Worm (Caenorhabditis elegans) whole organism, midembryonic: ENCODE results near the gene F49H6.5.

Experiments
- T22C8.4 ChIP-seq: fragments of 200-800 bp; sonication (Bioruptor generic); IDR thresholded peaks from 2 replicates; pipeline ENCODE4 v1.3.6; 2022; ENCODE audit warnings: missing genetic modification characterization, missing compliant biosample characterization
- cog-1 ChIP-seq: sonication (generic microtip); optimal IDR thresholded peaks from 2 replicates; lab custom pipeline; 2016; ENCODE audit warnings: missing genetic modification characterization, missing compliant biosample characterization
- flt-1 ChIP-seq: fragments of 200-800 bp; sonication (Bioruptor generic); IDR thresholded peaks from 2 replicates; pipeline ENCODE4 v1.3.6; 2022; ENCODE audit warnings: missing genetic modification characterization, missing compliant biosample characterization
- ref-1 ChIP-seq: fragments of 200-800 bp; sonication (Bioruptor generic); conservative IDR thresholded peaks from 2 replicates; pipeline ENCODE4 v1.3.6; 2022; ENCODE audit warnings: missing genetic modification reagents, missing genetic modification characterization, missing compliant biosample characterization
- tab-1 ChIP-seq: fragments of 200-800 bp; sonication (Bioruptor generic); IDR thresholded peaks from 2 replicates; pipeline ENCODE4 v1.3.6; 2022; ENCODE audit warnings: missing genetic modification characterization, missing compliant biosample characterization
- ztf-23 ChIP-seq: fragments of 200-800 bp; sonication (Bioruptor generic); IDR thresholded peaks from 2 replicates; pipeline ENCODE4 v1.3.6; 2022; ENCODE audit warnings: missing genetic modification reagents, missing genetic modification characterization, missing compliant biosample characterization
- ztf-29 ChIP-seq: fragments of 200-800 bp; sonication (Bioruptor generic); IDR thresholded peaks from 2 replicates; pipeline ENCODE4 v1.3.6; 2022; ENCODE audit warnings: missing genetic modification reagents, missing genetic modification characterization, missing compliant biosample characterization

- TF ChIP-seq cog-1 (tag; lab: Kevin White, UChicago) (no peak), flt-1 (GFP tag; lab: Robert Waterston, UW) (no peak), ztf-23 (GFP tag; lab: Robert Waterston, UW) (no peak), T22C8.4 (GFP tag; lab: Robert Waterston, UW) (no peak), ref-1 (GFP tag; lab: Robert Waterston, UW) (no peak), tab-1 (GFP tag; lab: Robert Waterston, UW) (no peak), ztf-29 (no peak)
These were observed 19.2 kb downstream of the F49H6.5 start, which contains the start of gene hpo-33 for ce11 chrV:17042263-17042662.
